Worm (Caenorhabditis elegans): ENCODE data around the gene jmjd-3.2.

The jmjd-3.2 gene

ce11 chrX:14476625-14477257, 28.7 kb downstream of the jmjd-3.2 start (continued):
- TF ChIP-seq akir-1 (GFP tag; optimal IDR thresholded peaks at IDR 0.05) (no peak), let-607 (tag; optimal IDR thresholded peaks at IDR 0.05) (peak; percentile 33 to 41), snpc-4 (GFP tag; optimal IDR thresholded peaks at IDR 0.05) (peak; percentile 89), snpc-4 (tag; optimal IDR thresholded peaks at IDR 0.05) (peak; percentile 97 to 100 (median 99)), T26A5.8 (tag; optimal IDR thresholded peaks at IDR 0.05) (no peak), tbp1 (GFP tag; optimal IDR thresholded peaks at IDR 0.05) (peak; percentile 76), repo-1 (tag; optimal IDR thresholded peaks at IDR 0.05) (peak; percentile 83), chd-7 (tag; optimal IDR thresholded peaks at IDR 0.05) (peak; percentile 81), gei-17 (GFP tag; optimal IDR thresholded peaks at IDR 0.05) (peak; percentile 65), ama-1 (optimal IDR thresholded peaks at IDR 0.05) (no peak), ama-1 (GFP tag; optimal IDR thresholded peaks at IDR 0.05) (no peak), hlh-12 (tag; optimal IDR thresholded peaks at IDR 0.05) (no peak), ceh-100 (GFP tag; IDR thresholded peaks at IDR 0.05) (no peak), ztf-3 (GFP tag; optimal IDR thresholded peaks at IDR 0.05) (peak; percentile 44), madf-6 (GFP tag; IDR thresholded peaks at IDR 0.05) (no peak), let-526 (GFP tag; IDR thresholded peaks at IDR 0.05) (no peak), sptf-2 (GFP tag; optimal IDR thresholded peaks at IDR 0.05) (no peak), ceh-40 (GFP tag; IDR thresholded peaks at IDR 0.05) (peak; percentile 79), attf-6 (GFP tag; IDR thresholded peaks at IDR 0.05) (no peak), him-1 (tag; optimal IDR thresholded peaks at IDR 0.05) (no peak), T07F8.4 (tag; optimal IDR thresholded peaks at IDR 0.05) (no peak), die-1 (tag; optimal IDR thresholded peaks at IDR 0.05) (no peak), madf-3 (GFP tag; IDR thresholded peaks at IDR 0.05) (0 out of 2 replicates have a peak, but pooled peaks have one; percentile 56), egl-44 (GFP tag; IDR thresholded peaks at IDR 0.05) (peak; percentile 28; the same call in 1 of the 2 replicates), lin-40 (tag; optimal IDR thresholded peaks at IDR 0.05) (peak; percentile 81), zim-3 (tag; optimal IDR thresholded peaks at IDR 0.05) (no peak), B0261.1 (tag; optimal IDR thresholded peaks at IDR 0.05) (peak; percentile 67), tlf-1 (GFP tag; optimal IDR thresholded peaks at IDR 0.05) (no peak), attf-5 (GFP tag; optimal IDR thresholded peaks at IDR 0.05) (peak; percentile 40), rec-8 (tag; optimal IDR thresholded peaks at IDR 0.05) (peak in 1 of 2 experiments; percentile 22), nfya-2 (GFP tag; IDR thresholded peaks at IDR 0.05) (no peak), Y56A3A.18 (GFP tag; IDR thresholded peaks at IDR 0.05) (peak; percentile 60; the same call in 1 of the 2 replicates), Y95B8A.8 (GFP tag; IDR thresholded peaks at IDR 0.05) (no peak), lin-54 (GFP tag; optimal IDR thresholded peaks at IDR 0.05) (no peak), hrde-1 (tag; optimal IDR thresholded peaks at IDR 0.05; ENCODE audit: borderline replicate concordance) (no peak), nfyb-1 (GFP tag; IDR thresholded peaks at IDR 0.05) (peak; percentile 74), F22D6.2 (tag; optimal IDR thresholded peaks at IDR 0.05) (peak; percentile 59), fkh-3 (tag; optimal IDR thresholded peaks at IDR 0.05) (no peak), F57A8.1 (GFP tag; optimal IDR thresholded peaks at IDR 0.05) (no peak), sea-2 (GFP tag; IDR thresholded peaks at IDR 0.05) (no peak), F23B12.7 (tag; optimal IDR thresholded peaks at IDR 0.05; ENCODE audit: insufficient read depth) (no peak), bed-1 (GFP tag; IDR thresholded peaks at IDR 0.05) (no peak), tbx-9 (tag; optimal IDR thresholded peaks at IDR 0.05; ENCODE audit: borderline replicate concordance) (no peak), atf-7 (tag; optimal IDR thresholded peaks at IDR 0.05) (peak; percentile 51), ztf-25 (GFP tag; IDR thresholded peaks at IDR 0.05) (no peak), ztf-26 (tag; optimal IDR thresholded peaks at IDR 0.05) (peak; percentile 49), dox-1 (GFP tag; IDR thresholded peaks at IDR 0.05) (no peak; the same call in 1 of the 2 replicates), ztf-18 (tag; optimal IDR thresholded peaks at IDR 0.05) (peak; percentile 39), nhr-179 (tag; optimal IDR thresholded peaks at IDR 0.05) (no peak)
